Worm (Caenorhabditis elegans) whole organism, L1 larva: ENCODE results near the gene C08F11.3.
A peak's percentile ranks its signal among the peaks of the same experiment; 100 is the strongest.

Experiments used
- C34B4.2 ChIP-seq: sonication (generic microtip); optimal IDR thresholded peaks from 2 replicates; lab custom pipeline; 2017; ENCODE audit warnings: mild to moderate bottlenecking, missing genetic modification characterization, missing compliant biosample characterization
- ama-1 ChIP-seq: fragments of 150-350 bp; optimal IDR thresholded peaks from 2 replicates; lab custom pipeline; 2014
- ceh-82 ChIP-seq, 3 experiments: fragments of 150-350 bp in 1 of 3; sonication (generic microtip) in 2 of 3; optimal IDR thresholded peaks; 2 replicates each; lab custom pipeline; 2014 to 2017; ENCODE audit warnings: missing biosample characterization in 3 of 3, missing genetic modification characterization in 3 of 3
- ceh-88 ChIP-seq: fragments of 200-800 bp; sonication (Bioruptor generic); IDR thresholded peaks from 2 replicates; pipeline ENCODE4 v1.3.6; 2022; ENCODE audit warnings: missing genetic modification characterization, missing compliant biosample characterization
- ceh-90 ChIP-seq: sonication (generic microtip); optimal IDR thresholded peaks from 2 replicates; lab custom pipeline; 2016; ENCODE audit warnings: missing genetic modification characterization, missing compliant biosample characterization
- dpl-1 ChIP-seq, 3 experiments: fragments of 150-350 bp in 2 of 3; sonication (generic microtip) in 1 of 3; optimal IDR thresholded peaks; 2 replicates each; lab custom pipeline; 2014 to 2017; ENCODE audit warnings: missing biosample characterization in 3 of 3, missing genetic modification characterization in 3 of 3, missing genetic modification reagents in 3 of 3
- dsc-1 ChIP-seq: sonication (generic microtip); optimal IDR thresholded peaks from 2 replicates; lab custom pipeline; 2016; ENCODE audit warnings: mild to moderate bottlenecking, missing genetic modification characterization, missing compliant biosample characterization
- efl-1 ChIP-seq, 4 experiments: fragments of 150-350 bp; optimal IDR thresholded peaks in 3 of 4; peaks in 1 of 4; 1 replicate in 1 of 4; 2 replicates in 3 of 4; lab custom pipeline; 2014; ENCODE audit warnings: missing biosample characterization in 2 of 4, missing genetic modification characterization in 2 of 4, missing genetic modification reagents in 2 of 4
- egl-13 ChIP-seq: sonication (generic microtip); optimal IDR thresholded peaks from 2 replicates; lab custom pipeline; 2016; ENCODE audit warnings: missing genotype, missing genetic modification reagents, missing genetic modification characterization, missing compliant biosample characterization
- elt-2 ChIP-seq: sonication (generic microtip); optimal IDR thresholded peaks from 2 replicates; lab custom pipeline; 2016; ENCODE audit warnings: missing genetic modification characterization, mild to moderate bottlenecking, inconsistent platforms, missing compliant biosample characterization, missing genetic modification reagents
- fkh-10 ChIP-seq: sonication (generic microtip); optimal IDR thresholded peaks from 2 replicates; lab custom pipeline; 2017; ENCODE audit warnings: missing biosample characterization, missing genetic modification reagents, missing genetic modification characterization
- fkh-4 ChIP-seq: sonication (generic microtip); optimal IDR thresholded peaks from 2 replicates; lab custom pipeline; 2016; ENCODE audit warnings: missing compliant biosample characterization, missing genetic modification characterization, borderline replicate concordance
- fos-1 ChIP-seq: fragments of 150-350 bp; optimal IDR thresholded peaks from 2 replicates; lab custom pipeline; 2014; ENCODE audit warnings: missing biosample characterization, missing genetic modification characterization
- hpl-2 ChIP-seq: fragments of 150-350 bp; optimal IDR thresholded peaks from 2 replicates; lab custom pipeline; 2014; ENCODE audit warnings: missing biosample characterization, missing genetic modification reagents, missing genetic modification characterization
- irx-1 ChIP-seq: sonication (generic microtip); optimal IDR thresholded peaks from 2 replicates; lab custom pipeline; 2016; ENCODE audit warnings: missing genetic modification characterization, missing compliant biosample characterization
- isw-1 ChIP-seq: fragments of 200-800 bp; sonication (Bioruptor generic); IDR thresholded peaks from 2 replicates; pipeline ENCODE4 v1.3.6; 2022; ENCODE audit warnings: missing genetic modification characterization, missing compliant biosample characterization
- jun-1 ChIP-seq: fragments of 150-350 bp; optimal IDR thresholded peaks from 2 replicates; lab custom pipeline; 2014; ENCODE audit warnings: missing biosample characterization, missing genetic modification reagents, missing genetic modification characterization
- lin-15B ChIP-seq: fragments of 150-350 bp; sonication (generic microtip); optimal IDR thresholded peaks from 3 replicates; lab custom pipeline; 2014; ENCODE audit warnings: missing biosample characterization, missing genetic modification characterization
- lin-35 ChIP-seq, 2 experiments: fragments of 150-350 bp; optimal IDR thresholded peaks; 2 replicates each; lab custom pipeline; 2014; ENCODE audit warnings: missing biosample characterization in 2 of 2, missing genetic modification characterization in 2 of 2, missing genetic modification reagents in 2 of 2
- lin-39 ChIP-seq: fragments of 150-350 bp; optimal IDR thresholded peaks from 2 replicates; lab custom pipeline; 2014; ENCODE audit warnings: missing biosample characterization, missing genetic modification reagents, missing genetic modification characterization
- mab-9 ChIP-seq: fragments of 200-800 bp; sonication (Bioruptor generic); IDR thresholded peaks from 2 replicates; pipeline ENCODE4 v1.3.6; 2022; ENCODE audit warnings: missing genetic modification reagents, missing genetic modification characterization, missing compliant biosample characterization
- mep-1 ChIP-seq: fragments of 150-350 bp; optimal IDR thresholded peaks from 2 replicates; lab custom pipeline; 2014; ENCODE audit warnings: missing biosample characterization, missing genetic modification characterization
- nhr-19 ChIP-seq: fragments of 200-800 bp; sonication (Bioruptor generic); conservative IDR thresholded peaks from 2 replicates; pipeline ENCODE4 v1.3.6; 2022; ENCODE audit warnings: missing genetic modification characterization, missing compliant biosample characterization
- nhr-237 ChIP-seq: fragments of 150-350 bp; optimal IDR thresholded peaks from 2 replicates; lab custom pipeline; 2014; ENCODE audit warnings: missing biosample characterization, missing genetic modification characterization
- nhr-28 ChIP-seq: fragments of 150-350 bp; optimal IDR thresholded peaks from 2 replicates; lab custom pipeline; 2014; ENCODE audit warnings: missing biosample characterization, missing genetic modification characterization
- nhr-47 ChIP-seq: sonication (generic microtip); optimal IDR thresholded peaks from 2 replicates; lab custom pipeline; 2016; ENCODE audit warnings: mild to moderate bottlenecking, missing genetic modification characterization, moderate library complexity, missing compliant biosample characterization
- nhr-71 ChIP-seq: sonication (generic microtip); optimal IDR thresholded peaks from 2 replicates; lab custom pipeline; 2016; ENCODE audit warnings: mild to moderate bottlenecking, missing genetic modification characterization, moderate library complexity, missing compliant biosample characterization
- nhr-76 ChIP-seq: sonication (generic microtip); optimal IDR thresholded peaks from 2 replicates; lab custom pipeline; 2017; ENCODE audit warnings: missing biosample characterization, missing genetic modification characterization
- nhr-85 ChIP-seq: sonication (generic microtip); peaks from one replicate; lab custom pipeline; 2016; ENCODE audit warnings: missing genetic modification characterization, inconsistent platforms, missing compliant biosample characterization
- nhr-90 ChIP-seq: sonication (generic microtip); optimal IDR thresholded peaks from 2 replicates; lab custom pipeline; 2016; ENCODE audit warnings: mild to moderate bottlenecking, missing genetic modification characterization, missing compliant biosample characterization; ENCODE audit not compliant: poor library complexity
- pag-3 ChIP-seq: sonication (generic microtip); optimal IDR thresholded peaks from 2 replicates; lab custom pipeline; 2017; ENCODE audit warnings: missing genetic modification characterization, mild to moderate bottlenecking, missing compliant biosample characterization, antibody characterized with exemption, borderline replicate concordance; ENCODE audit not compliant: insufficient read depth
- pqm-1 ChIP-seq: sonication (generic microtip); optimal IDR thresholded peaks from 3 replicates; lab custom pipeline; 2017; ENCODE audit warnings: missing biosample characterization, missing genetic modification characterization
- skn-1 ChIP-seq: fragments of 150-350 bp; optimal IDR thresholded peaks from 2 replicates; lab custom pipeline; 2014; ENCODE audit warnings: missing biosample characterization, missing genetic modification characterization
- snpc-4 ChIP-seq: fragments of 150-350 bp; optimal IDR thresholded peaks from 2 replicates; lab custom pipeline; 2014; ENCODE audit warnings: missing biosample characterization, missing genetic modification characterization
- sox-4 ChIP-seq: sonication (generic microtip); optimal IDR thresholded peaks from 2 replicates; lab custom pipeline; 2016; ENCODE audit warnings: missing genetic modification characterization, missing compliant biosample characterization
- sptf-1 ChIP-seq: fragments of 150-350 bp; optimal IDR thresholded peaks from 2 replicates; lab custom pipeline; 2014; ENCODE audit warnings: missing biosample characterization, missing genetic modification characterization
- sup-37 ChIP-seq: fragments of 200-800 bp; sonication (Bioruptor generic); optimal IDR thresholded peaks from 2 replicates; lab custom pipeline; 2018; ENCODE audit warnings: mild to moderate bottlenecking, missing genetic modification characterization, missing compliant biosample characterization
- tbx-2 ChIP-seq: sonication (generic microtip); optimal IDR thresholded peaks from 2 replicates; lab custom pipeline; 2016; ENCODE audit warnings: missing genetic modification characterization, missing compliant biosample characterization
- tlp-1 ChIP-seq: fragments of 150-350 bp; optimal IDR thresholded peaks from 2 replicates; lab custom pipeline; 2014; ENCODE audit warnings: missing biosample characterization, missing genetic modification characterization
- unc-62 ChIP-seq: fragments of 150-350 bp; optimal IDR thresholded peaks from 2 replicates; lab custom pipeline; 2014; ENCODE audit warnings: missing biosample characterization, missing genetic modification reagents, missing genetic modification characterization
- unc-86 ChIP-seq: sonication (generic microtip); optimal IDR thresholded peaks from 2 replicates; lab custom pipeline; 2016; ENCODE audit warnings: missing genetic modification characterization, missing compliant biosample characterization
- xbp-1 ChIP-seq: sonication (generic microtip); optimal IDR thresholded peaks from 2 replicates; lab custom pipeline; 2016; ENCODE audit warnings: missing genetic modification characterization, missing compliant biosample characterization
- ztf-11 ChIP-seq, 2 experiments: sonication (generic microtip); optimal IDR thresholded peaks; 2 replicates each; lab custom pipeline; 2016 to 2017; ENCODE audit warnings: missing genetic modification characterization in 2 of 2, missing biosample characterization in 1 of 2, missing compliant biosample characterization in 1 of 2

C08F11.3 gene

ce11 chrIV:13639027-13639426 lies 19.7 kb downstream of the C08F11.3 start, which contains the start of gene ugt-22:
TSS of gene ugt-22 (plus strand) at chrIV:13639260.
- TF ChIP-seq nhr-71 (tag; lab: Kevin White, UChicago) (no peak), sup-37 (GFP tag; lab: Kevin White, UChicago) (no peak), nhr-28 (no peak), nhr-85 (tag; lab: Kevin White, UChicago) (no peak), ceh-88 (GFP tag; lab: Robert Waterston, UW) (no peak), pqm-1 (tag; lab: Kevin White, UChicago) (no peak), C34B4.2 (tag; lab: Kevin White, UChicago) (no peak), fos-1 (tag; lab: Kevin White, UChicago) (no peak), ceh-90 (no peak), sptf-1 (tag; lab: Kevin White, UChicago) (no peak), nhr-90 (tag; lab: Kevin White, UChicago) (no peak), isw-1 (GFP tag; lab: Robert Waterston, UW) (no peak), nhr-237 (no peak), pag-3 (tag; lab: Kevin White, UChicago) (no peak), lin-39 (no peak), egl-13 (tag; lab: Kevin White, UChicago) (no peak), tlp-1 (peak; percentile 1), xbp-1 (tag; lab: Kevin White, UChicago) (no peak), elt-2 (tag; lab: Kevin White, UChicago) (peak; percentile 80), jun-1 (tag; lab: Kevin White, UChicago) (no peak), fkh-10 (GFP tag; lab: Kevin White, UChicago) (no peak), ceh-82 (tag; optimal IDR thresholded peaks at IDR 0.05; lab: Kevin White, UChicago) (no peak), unc-62 (no peak), skn-1 (tag; lab: Kevin White, UChicago) (no peak), dsc-1 (no peak), mab-9 (GFP tag; lab: Robert Waterston, UW) (no peak), irx-1 (tag; lab: Kevin White, UChicago) (no peak), efl-1 (optimal IDR thresholded peaks at IDR 0.05; lab: Kevin White, UChicago) (no peak), efl-1 (GFP tag; optimal IDR thresholded peaks at IDR 0.05 in 1 of 2; lab: Kevin White, UChicago) (peak in 1 of 2 experiments; percentile 66), fkh-4 (tag; lab: Kevin White, UChicago) (no peak), hpl-2 (no peak), mep-1 (tag; lab: Kevin White, UChicago) (no peak), nhr-47 (tag; lab: Kevin White, UChicago) (no peak), tbx-2 (tag; lab: Kevin White, UChicago) (no peak), lin-15B (no peak), nhr-76 (tag; lab: Kevin White, UChicago) (no peak), lin-35 (GFP tag; optimal IDR thresholded peaks at IDR 0.05; lab: Kevin White, UChicago) (peak in 1 of 2 experiments; percentile 8)

DNA sequence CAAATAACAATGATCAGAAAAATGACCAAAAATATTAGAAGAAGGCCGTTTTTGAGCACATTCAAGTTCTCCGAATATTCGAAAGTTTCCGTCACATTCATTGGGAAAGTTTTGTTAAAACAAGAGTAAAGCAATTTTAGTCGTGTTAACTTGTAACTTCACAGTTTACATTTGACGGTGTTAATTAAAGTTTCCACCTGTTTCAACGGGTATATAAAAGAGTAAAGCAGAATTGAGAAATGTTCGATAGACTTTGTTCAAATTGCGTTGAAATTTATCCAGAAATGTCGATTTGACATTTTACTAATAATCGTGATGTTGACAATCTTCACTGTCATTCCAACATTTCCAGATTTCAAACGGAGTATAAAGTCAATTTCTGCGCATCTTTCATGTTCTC lies 26.5 kb downstream of the C08F11.3 start, which contains the start of gene srz-29:
srz-29 (minus strand) TSS at position 101 of the 400 bp plus-strand sequence.
- TF ChIP-seq ztf-11 (tag; optimal IDR thresholded peaks at IDR 0.05; lab: Kevin White, UChicago) (no peak), sox-4 (tag; lab: Kevin White, UChicago) (no peak), unc-86 (tag; lab: Kevin White, UChicago) (no peak), nhr-47 (tag; lab: Kevin White, UChicago) (no peak), nhr-19 (GFP tag; lab: Robert Waterston, UW) (no peak), dpl-1 (GFP tag; optimal IDR thresholded peaks at IDR 0.05; lab: Kevin White, UChicago) (no peak), pag-3 (tag; lab: Kevin White, UChicago) (no peak), snpc-4 (tag; lab: Kevin White, UChicago) (no peak), ama-1 (lab: Kevin White, UChicago) (no peak), jun-1 (tag; lab: Kevin White, UChicago) (no peak)
